Fruit fly (Drosophila melanogaster): ENCODE results near the gene CG4452.

The CG4452 gene

dm6 chr3L:9360217-9360692 is 6.9 kb upstream of the CG4452 start, which contains the start of gene Pdxk:
Gene Pdxk (plus strand): TSS chr3L:9360316.
- TF ChIP-seq noc (tag; optimal IDR thresholded peaks at IDR 0.05) = peak; percentile 77

- peak; percentile 60 for TF ChIP-seq noc (tag; optimal IDR thresholded peaks at IDR 0.05)
These were observed 5.3 kb upstream of the CG4452 start, which contains the start of gene CG34456 for dm6 chr3L:9361894-9362293. Gene CG34456 (plus strand): TSS chr3L:9362108.

DNA sequence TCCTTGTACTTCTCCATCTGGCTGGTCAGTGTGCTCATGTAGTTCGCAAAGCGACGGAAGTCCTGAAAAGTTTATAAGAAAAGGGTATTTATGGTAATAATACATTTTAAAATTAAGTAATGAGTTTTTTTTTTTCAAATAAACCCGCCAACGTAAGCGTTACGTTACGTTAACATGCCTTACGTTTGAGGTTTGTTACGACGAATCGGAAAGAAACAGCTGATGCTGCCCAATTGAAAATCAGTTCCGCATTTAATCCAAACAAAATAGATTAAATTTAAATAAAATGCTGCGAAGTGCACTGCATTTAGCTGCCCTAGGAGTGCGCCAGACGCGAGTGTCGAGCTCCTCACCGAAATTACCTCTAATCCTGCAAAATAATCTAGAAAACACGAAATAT is 3.0 kb upstream of the CG4452 start, which contains the start of gene mRRF1:
mRRF1 (plus strand) TSS at position 220 of the 400 bp plus-strand sequence.
- no peak for TF ChIP-seq noc (tag; optimal IDR thresholded peaks at IDR 0.05)

dm6 chr3L:9367431-9367867 is 272 bp downstream of the CG4452 start:
- no peak for TF ChIP-seq noc (tag; optimal IDR thresholded peaks at IDR 0.05)

DNA sequence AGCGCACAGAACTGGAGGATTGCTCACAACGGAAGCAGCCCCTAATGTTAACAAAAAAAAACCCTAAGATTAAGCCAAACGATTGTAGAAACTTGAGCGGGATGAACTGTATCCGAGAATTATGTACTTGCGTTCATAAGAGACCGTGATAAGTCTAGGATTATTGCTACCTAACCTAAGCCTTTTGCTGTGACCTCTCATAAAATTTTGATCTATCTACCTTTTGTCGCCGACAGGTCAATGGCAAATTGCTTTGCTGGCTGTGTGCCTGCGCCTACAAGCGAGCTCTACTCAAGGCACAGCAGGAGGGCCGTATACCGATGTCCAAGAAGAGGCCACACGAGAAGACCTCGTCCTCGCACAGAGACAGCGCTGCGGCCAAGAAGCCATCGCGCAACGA is 1.5 kb downstream of the CG4452 start:
- TF ChIP-seq noc (tag; optimal IDR thresholded peaks at IDR 0.05) = no peak

DNA sequence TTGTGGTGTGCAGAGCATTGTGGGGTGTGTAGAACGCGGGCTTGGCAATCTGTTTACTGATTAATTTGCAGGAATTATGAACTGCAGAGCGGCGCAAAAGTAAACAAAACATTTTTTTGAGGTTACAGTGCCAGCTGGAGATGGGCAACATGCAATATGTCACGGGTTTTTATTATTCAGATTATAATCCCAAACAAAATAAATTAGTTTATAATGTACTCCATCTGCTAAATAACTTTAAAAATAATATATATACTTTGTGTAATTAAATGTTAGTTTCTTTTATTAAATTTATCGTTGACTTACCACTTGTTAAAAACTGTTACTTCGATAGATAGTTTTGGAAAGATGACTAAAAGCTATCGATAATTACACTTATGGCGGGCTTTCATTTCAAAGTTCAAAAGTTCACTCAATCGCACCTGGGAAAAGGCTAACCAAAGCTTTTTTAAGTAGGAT is 3.8 kb downstream of the CG4452 start, which contains the start of gene Fdx1:
Fdx1 (minus strand) TSS at position 332 of the 459 bp plus-strand sequence.
- peak; percentile 30 for TF ChIP-seq noc (tag; optimal IDR thresholded peaks at IDR 0.05)

DNA sequence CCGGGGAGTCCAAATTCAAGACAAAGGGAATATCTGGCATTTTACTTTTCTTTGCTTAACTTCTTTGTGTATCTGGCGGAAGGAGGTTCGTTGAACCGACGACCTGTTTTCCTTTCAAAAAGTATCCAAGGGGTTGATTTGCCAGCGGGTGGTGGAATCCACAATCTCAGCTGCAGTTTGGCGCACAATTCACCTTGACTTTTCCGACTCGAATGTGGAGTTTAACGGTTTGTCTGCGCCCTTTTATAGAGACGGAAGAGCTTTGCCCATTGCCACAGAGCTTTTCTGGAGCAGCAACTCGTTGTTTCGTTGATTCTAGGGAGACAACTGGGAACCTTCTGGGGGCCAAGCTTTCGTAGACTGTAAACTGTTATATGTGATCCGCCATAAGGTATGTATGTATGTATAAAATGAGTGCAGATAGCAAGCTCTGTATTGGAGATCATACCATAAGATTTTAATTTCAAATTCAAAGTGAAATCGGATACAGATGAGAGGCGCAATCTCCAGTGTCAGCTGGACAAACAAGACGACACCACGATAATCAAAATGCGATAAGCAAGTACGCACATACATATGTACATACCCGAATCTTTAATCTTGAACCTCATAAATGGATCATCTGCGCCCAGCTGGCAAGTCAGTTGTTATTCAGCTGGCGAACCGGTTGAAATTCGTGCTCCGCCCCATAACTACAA is 5.2 kb downstream of the CG4452 start, which contains the start of the genes Hsp67Bc, CG4456 and Hsp22:
Hsp67Bc (minus strand) TSS at position 220 of the 698 bp plus-strand sequence.
CG4456 (plus strand) TSS at position 445 of the 698 bp plus-strand sequence.
Hsp22 (plus strand) TSS at position 654 of the 698 bp plus-strand sequence.
- TF ChIP-seq noc (tag; optimal IDR thresholded peaks at IDR 0.05) = peak; percentile 5

DNA sequence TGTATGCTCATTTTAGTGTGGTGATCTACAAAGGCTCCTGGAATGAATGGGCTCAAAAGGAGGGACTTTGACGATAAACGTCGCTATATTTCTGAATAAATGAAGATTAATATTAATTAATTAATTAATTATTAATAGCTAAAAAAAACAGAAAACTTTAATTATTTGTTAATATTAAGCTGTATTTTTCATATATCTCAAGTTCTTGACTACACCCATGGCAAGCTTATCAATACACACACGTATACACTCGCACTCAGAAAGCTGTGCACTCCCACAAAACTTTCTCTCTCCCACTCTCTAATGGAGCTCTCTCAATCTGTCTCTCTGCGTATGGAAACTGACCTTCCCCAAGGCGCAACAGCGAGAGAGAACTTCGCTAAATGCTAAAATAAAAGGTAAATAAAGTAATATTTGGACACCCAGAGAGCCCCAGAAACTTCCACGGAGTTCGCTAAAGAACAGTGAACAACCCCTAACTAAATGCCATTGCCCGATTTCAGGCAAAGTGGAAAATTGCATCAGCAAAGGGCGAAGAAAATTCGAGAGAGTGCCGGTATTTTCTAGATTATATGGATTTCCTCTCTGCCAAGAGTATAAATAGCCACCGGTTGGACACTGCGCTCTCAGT is 6.3 kb downstream of the CG4452 start:
- peak; percentile 83 for TF ChIP-seq noc (tag; optimal IDR thresholded peaks at IDR 0.05)

dm6 chr3L:9375130-9375529 is 8.0 kb downstream of the CG4452 start, which contains the start of gene CG4461:
Gene CG4461 (plus strand): TSS chr3L:9375430.
- no peak for TF ChIP-seq noc (tag; optimal IDR thresholded peaks at IDR 0.05)

- TF ChIP-seq noc (tag; optimal IDR thresholded peaks at IDR 0.05) = no peak
These were observed 9.4 kb downstream of the CG4452 start for dm6 chr3L:9376573-9376972.

DNA sequence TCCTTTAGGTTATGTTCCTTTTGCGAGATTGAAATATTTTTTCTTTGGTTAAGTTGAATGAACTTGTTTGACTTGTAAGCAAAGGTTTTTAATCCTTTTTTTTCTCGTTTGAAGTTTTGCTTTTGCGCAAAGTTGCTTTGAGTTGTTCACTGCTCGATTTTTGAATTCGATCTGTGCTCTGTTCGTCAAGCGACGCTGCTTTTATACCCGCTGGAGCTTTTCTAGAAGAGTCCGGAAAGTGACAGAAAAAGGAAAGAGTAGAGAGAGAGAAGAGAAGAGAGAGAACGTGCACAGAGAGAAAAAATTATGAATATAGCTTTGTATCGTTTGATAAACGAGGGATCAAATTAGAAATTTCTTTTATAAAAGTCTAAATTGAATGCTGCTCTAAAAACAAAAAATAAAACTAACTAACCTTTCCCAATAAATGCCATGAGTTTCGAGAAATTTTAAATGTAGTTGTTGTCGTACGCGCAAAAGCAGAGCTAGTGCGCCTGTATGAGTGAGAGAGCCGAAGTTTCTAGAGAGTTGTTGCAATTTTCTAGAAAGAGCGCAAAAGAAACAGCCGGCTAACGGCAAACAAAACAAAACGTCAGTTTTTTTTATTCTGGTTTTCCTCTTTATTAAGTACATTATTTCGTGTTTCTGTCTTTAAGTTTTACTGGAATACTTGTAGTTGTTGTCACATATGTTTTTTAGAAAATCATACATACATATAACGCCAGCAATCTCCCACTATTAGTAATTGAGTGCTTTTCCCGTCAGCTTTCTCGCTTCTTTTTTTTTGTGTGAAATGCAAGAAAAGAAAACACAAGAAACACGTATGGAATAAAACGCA is 10.2 kb downstream of the CG4452 start, which contains the start of gene Hsp26:
Hsp26 (minus strand) TSS at position 230 of the 838 bp plus-strand sequence.
- peak; percentile 88 for TF ChIP-seq noc (tag; optimal IDR thresholded peaks at IDR 0.05)

DNA sequence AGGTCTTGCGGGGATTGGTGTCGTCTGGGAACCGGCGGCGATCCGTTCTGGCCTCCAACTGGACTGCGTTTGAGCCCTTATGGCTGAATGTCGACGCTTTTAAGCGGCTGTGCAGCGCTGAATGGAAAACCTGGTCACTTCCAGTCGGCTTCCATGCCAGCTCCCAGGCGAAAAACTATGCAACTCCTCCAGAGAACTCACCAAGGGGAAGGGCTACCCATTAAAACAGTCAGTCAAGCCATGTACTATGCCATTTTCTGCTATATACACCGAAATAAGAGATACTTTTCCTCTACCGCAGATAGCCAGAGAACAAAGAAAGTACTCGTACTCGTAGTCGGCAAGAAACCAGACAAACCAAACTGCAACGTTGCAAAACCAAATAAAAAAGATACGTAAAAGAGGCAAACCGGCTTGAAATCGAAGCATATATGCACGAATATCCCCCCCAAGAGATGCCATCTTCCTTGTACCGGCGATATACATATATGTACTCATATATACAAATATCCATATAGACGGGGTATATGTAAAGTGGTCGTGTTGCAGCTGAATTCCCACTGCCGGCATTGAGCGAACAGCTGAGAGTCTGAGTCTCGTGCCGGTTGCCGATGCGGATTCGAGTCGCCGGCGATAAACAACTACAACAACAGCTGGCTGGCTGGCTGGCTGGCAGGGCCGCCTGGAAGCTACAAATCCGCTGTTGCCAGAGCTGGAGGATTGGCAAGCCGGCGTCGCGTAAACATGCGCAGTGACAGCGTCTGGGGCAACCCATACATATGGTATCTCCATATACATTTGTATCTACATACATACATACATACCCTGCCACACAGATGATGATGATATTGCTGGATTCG is 12.5 kb downstream of the CG4452 start, which contains the start of gene Hsp67Ba:
Hsp67Ba (minus strand) TSS at position 51 of the 860 bp plus-strand sequence.
- TF ChIP-seq noc (tag; optimal IDR thresholded peaks at IDR 0.05) = no peak

- TF ChIP-seq noc (tag; optimal IDR thresholded peaks at IDR 0.05) = no peak
These were observed 13.2 kb downstream of the CG4452 start for dm6 chr3L:9380344-9380849.

dm6 chr3L:9381602-9382001 is 14.4 kb downstream of the CG4452 start, which contains the start of gene Hsp23:
Gene Hsp23 (plus strand): TSS chr3L:9381882.
- no peak for TF ChIP-seq noc (tag; optimal IDR thresholded peaks at IDR 0.05)

All from whole organism, larva.